Worm (Caenorhabditis elegans): Measurements from ENCODE around the gene F25E5.5.

ce11 chrV:7495189-7495588, 48.1 kb downstream of the F25E5.5 start, which contains the start of gene srbc-11:
- TF ChIP-seq hlh-1 (tag; optimal IDR thresholded peaks at IDR 0.05) (no peak), pha-4 (tag; optimal IDR thresholded peaks at IDR 0.05) (no peak), elt-1 (tag; optimal IDR thresholded peaks at IDR 0.05; ENCODE audit: borderline replicate concordance, insufficient read depth) (no peak), blmp-1 (tag; optimal IDR thresholded peaks at IDR 0.05) (no peak), mab-5 (tag; optimal IDR thresholded peaks at IDR 0.05) (no peak), sptf-1 (tag; optimal IDR thresholded peaks at IDR 0.05) (no peak), nhr-237 (tag; optimal IDR thresholded peaks at IDR 0.05) (no peak), snpc-4 (tag; optimal IDR thresholded peaks at IDR 0.05) (no peak), unc-62 (GFP tag; optimal IDR thresholded peaks at IDR 0.05) (no peak), lin-13 (tag; optimal IDR thresholded peaks at IDR 0.05) (no peak), tbx-8 (GFP tag; optimal IDR thresholded peaks at IDR 0.05) (no peak), ztf-11 (tag; optimal IDR thresholded peaks at IDR 0.05) (no peak)
